Worm (Caenorhabditis elegans) whole organism, L3 larva: ENCODE results near the gene Y55H10A.2.

Source experiments
- ceh-28 ChIP-seq: fragments of 150-350 bp; optimal IDR thresholded peaks from 2 replicates; lab custom pipeline; 2014; ENCODE audit warnings: missing biosample characterization, missing genetic modification reagents, missing genetic modification characterization
- ceh-9 ChIP-seq: sonication (generic microtip); optimal IDR thresholded peaks from 2 replicates; lab custom pipeline; 2018; ENCODE audit warnings: missing biosample characterization, missing genetic modification characterization
- jun-1 ChIP-seq: fragments of 150-350 bp; optimal IDR thresholded peaks from 2 replicates; lab custom pipeline; 2014; ENCODE audit warnings: missing biosample characterization, missing genetic modification reagents, missing genetic modification characterization
- nhr-237 ChIP-seq: fragments of 150-350 bp; optimal IDR thresholded peaks from 2 replicates; lab custom pipeline; 2014; ENCODE audit warnings: missing biosample characterization, missing genetic modification characterization
- pha-4 ChIP-seq: fragments of 150-350 bp; optimal IDR thresholded peaks from 2 replicates; lab custom pipeline; 2014; ENCODE audit warnings: missing biosample characterization, missing genetic modification reagents, missing genetic modification characterization
- pqm-1 ChIP-seq: fragments of 150-350 bp; optimal IDR thresholded peaks from 2 replicates; lab custom pipeline; 2017; ENCODE audit warnings: missing biosample characterization, missing genetic modification characterization, inconsistent platforms
- unc-39 ChIP-seq: sonication (generic microtip); optimal IDR thresholded peaks from 4 replicates; lab custom pipeline; 2017; ENCODE audit warnings: missing biosample characterization, missing genetic modification characterization

DNA sequence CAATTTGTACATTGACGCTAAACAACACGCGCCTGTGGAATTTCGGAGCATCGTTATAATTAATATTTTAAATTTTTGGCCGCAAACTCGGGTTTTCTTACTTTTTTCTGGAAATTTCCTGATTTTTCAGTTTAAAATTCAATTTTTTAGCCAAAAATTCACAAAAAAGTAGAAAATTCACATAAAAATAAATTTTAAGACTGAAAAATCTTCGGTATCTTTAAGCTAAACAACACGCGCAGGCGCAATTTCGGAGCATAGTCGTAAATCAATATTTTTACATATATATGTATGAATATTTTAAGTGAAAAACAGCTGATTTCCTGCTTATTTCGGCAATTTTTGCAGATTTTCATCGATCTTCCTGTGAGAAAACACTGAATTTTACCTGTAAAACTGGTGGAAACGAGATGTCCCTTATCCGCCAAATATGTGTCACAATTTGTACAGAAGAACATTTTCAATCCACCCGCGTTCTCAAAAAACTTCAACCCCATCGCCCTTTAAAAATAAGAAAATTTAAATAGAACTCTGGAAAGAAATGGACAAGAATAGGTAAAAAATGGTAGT is 19.1 kb downstream of the Y55H10A.2 start, which contains the start of gene B0546.3:
- TF ChIP-seq ceh-28 (tag; lab: Kevin White, UChicago): no peak
- TF ChIP-seq pha-4 (tag; lab: Kevin White, UChicago): no peak
- TF ChIP-seq nhr-237 (tag; lab: Kevin White, UChicago): no peak
- TF ChIP-seq unc-39 (tag; lab: Kevin White, UChicago): no peak
- no peak for TF ChIP-seq jun-1 (tag; lab: Kevin White, UChicago)
- no peak for TF ChIP-seq pqm-1 (tag; lab: Kevin White, UChicago)
- TF ChIP-seq ceh-9: no peak
